Fruit fly (Drosophila melanogaster) whole organism, wandering third instar larva: ENCODE results near the gene CG42819.

Experiments
- Hr78 ChIP-seq: fragments of >200 bp; optimal IDR thresholded peaks from 2 replicates; lab custom pipeline; 2017; ENCODE audit warnings: missing biosample characterization, missing genetic modification characterization
- usp ChIP-seq: fragments of >200 bp; optimal IDR thresholded peaks from 2 replicates; lab custom pipeline; 2017; ENCODE audit warnings: missing biosample characterization, missing genetic modification characterization

dm6 chr2L:8381508-8382036, 7.6 kb downstream of the CG42819 start, which contains the start of gene AlaRS:
- TF ChIP-seq usp (GFP tag; lab: Kevin White, UChicago) = no peak
- TF ChIP-seq Hr78 = no peak
